Worm (Caenorhabditis elegans): ENCODE measurements around the gene hpr-17.

hpr-17 gene

ce11 chrII:13189363-13189762 lies 32.5 kb upstream of the hpr-17 start:
- TF ChIP-seq swsn-7 (tag; optimal IDR thresholded peaks at IDR 0.05) (peak; percentile 23), hlh-4 (tag; optimal IDR thresholded peaks at IDR 0.05) (no peak), zag-1 (tag; optimal IDR thresholded peaks at IDR 0.05) (no peak), sox-4 (tag; optimal IDR thresholded peaks at IDR 0.05) (no peak), rnt-1 (tag; optimal IDR thresholded peaks at IDR 0.05) (peak; percentile 41), isw-1 (GFP tag; IDR thresholded peaks at IDR 0.05) (no peak), unc-30 (tag; optimal IDR thresholded peaks at IDR 0.05) (no peak), unc-86 (tag; optimal IDR thresholded peaks at IDR 0.05) (no peak), C04F5.9 (tag; optimal IDR thresholded peaks at IDR 0.05) (no peak), pag-3 (tag; optimal IDR thresholded peaks at IDR 0.05; ENCODE audit: borderline replicate concordance, insufficient read depth) (peak; percentile 65), irx-1 (tag; optimal IDR thresholded peaks at IDR 0.05) (peak; percentile 25), zip-4 (GFP tag; optimal IDR thresholded peaks at IDR 0.05) (no peak), efl-3 (GFP tag; optimal IDR thresholded peaks at IDR 0.05) (no peak), snpc-4 (tag; optimal IDR thresholded peaks at IDR 0.05) (peak; percentile 5), nhr-11 (tag; optimal IDR thresholded peaks at IDR 0.05) (no peak), unc-130 (tag; optimal IDR thresholded peaks at IDR 0.05) (peak; percentile 18), egl-13 (tag; optimal IDR thresholded peaks at IDR 0.05) (no peak), xbp-1 (tag; optimal IDR thresholded peaks at IDR 0.05) (no peak), mdl-1 (tag; optimal IDR thresholded peaks at IDR 0.05) (peak in 1 of 2 experiments; percentile 64), ceh-90 (tag; optimal IDR thresholded peaks at IDR 0.05) (no peak), fkh-8 (tag; optimal IDR thresholded peaks at IDR 0.05) (no peak), alr-1 (tag; optimal IDR thresholded peaks at IDR 0.05; ENCODE audit: borderline replicate concordance) (no peak), lsy-2 (tag; optimal IDR thresholded peaks at IDR 0.05) (peak in 1 of 2 experiments; percentile 28), C16A3.4 (tag; optimal IDR thresholded peaks at IDR 0.05) (no peak), nhr-28 (tag; optimal IDR thresholded peaks at IDR 0.05) (no peak), sup-37 (GFP tag; optimal IDR thresholded peaks at IDR 0.05) (no peak), snu-23 (GFP tag; optimal IDR thresholded peaks at IDR 0.05) (peak; percentile 61), vab-15 (tag; optimal IDR thresholded peaks at IDR 0.05) (no peak), F16B12.6 (tag; optimal IDR thresholded peaks at IDR 0.05) (no peak), lin-14 (GFP tag; optimal IDR thresholded peaks at IDR 0.05) (peak; percentile 92), nhr-12 (tag; optimal IDR thresholded peaks at IDR 0.05) (no peak), skn-1 (tag; optimal IDR thresholded peaks at IDR 0.05) (no peak), mab-9 (GFP tag; IDR thresholded peaks at IDR 0.05) (no peak), unc-62 (GFP tag; optimal IDR thresholded peaks at IDR 0.05) (no peak), fkh-4 (tag; optimal IDR thresholded peaks at IDR 0.05; ENCODE audit: borderline replicate concordance) (no peak), tbx-2 (tag; optimal IDR thresholded peaks at IDR 0.05) (peak; percentile 25), mef-2 (tag; optimal IDR thresholded peaks at IDR 0.05) (no peak), nhr-84 (tag; optimal IDR thresholded peaks at IDR 0.05) (no peak), ceh-8 (GFP tag; optimal IDR thresholded peaks at IDR 0.05) (no peak), lin-35 (GFP tag; optimal IDR thresholded peaks at IDR 0.05) (peak; percentile 35 to 41), Y116A8C.19 (tag; optimal IDR thresholded peaks at IDR 0.05; ENCODE audit: borderline replicate concordance) (no peak), lin-39 (tag; optimal IDR thresholded peaks at IDR 0.05) (no peak), nhr-47 (tag; optimal IDR thresholded peaks at IDR 0.05) (peak; percentile 5), nhr-77 (tag; optimal IDR thresholded peaks at IDR 0.05) (no peak), mep-1 (tag; optimal IDR thresholded peaks at IDR 0.05) (no peak), dpl-1 (GFP tag; optimal IDR thresholded peaks at IDR 0.05) (peak in 2 of 3 experiments; percentile 22 to 32), lin-15B (tag; optimal IDR thresholded peaks at IDR 0.05) (no peak), nhr-19 (GFP tag; conservative IDR thresholded peaks at IDR 0.05) (peak; percentile 25; the same call in 1 of the 2 replicates), ces-1 (GFP tag; optimal IDR thresholded peaks at IDR 0.05) (no peak), hlh-17 (GFP tag; optimal IDR thresholded peaks at IDR 0.05; ENCODE audit: borderline replicate concordance) (no peak), dsc-1 (tag; optimal IDR thresholded peaks at IDR 0.05) (no peak), hpl-2 (GFP tag; optimal IDR thresholded peaks at IDR 0.05) (no peak), ztf-11 (tag; optimal IDR thresholded peaks at IDR 0.05) (no peak)
